Fruit fly (Drosophila melanogaster) whole organism, embryonic: Measurements from ENCODE around the gene CG33267.
A peak's percentile ranks its signal among the peaks of the same experiment; 100 is the strongest.

Experiments
- Ada2b ChIP-seq: fragments of 200-800 bp; sonication (Bioruptor generic); IDR thresholded peaks from 2 replicates; pipeline ENCODE4 v1.3.6; 2022; ENCODE audit warnings: missing biosample characterization, missing genetic modification characterization
- Aef1 ChIP-seq: fragments of 200-800 bp; sonication (Bioruptor generic); IDR thresholded peaks from 3 replicates; pipeline ENCODE4 v1.3.6; 2022; ENCODE audit warnings: missing biosample characterization, missing genetic modification characterization
- Atf3 ChIP-seq: fragments of 200-800 bp; sonication (Bioruptor generic); optimal IDR thresholded peaks from 3 replicates; lab custom pipeline; 2016; ENCODE audit warnings: missing biosample characterization, missing genetic modification characterization
- Awh ChIP-seq: fragments of 200-800 bp; sonication (Bioruptor generic); IDR thresholded peaks from 2 replicates; pipeline ENCODE4, ENCODE4 v1.3.6; 2022; ENCODE audit warnings: missing biosample characterization, missing genetic modification characterization
- B-H1 ChIP-seq: fragments of 200-800 bp; sonication (Bioruptor generic); IDR thresholded peaks from 3 replicates; pipeline ENCODE4 v1.3.6; 2022; ENCODE audit warnings: missing biosample characterization, missing genetic modification characterization
- Blimp-1 ChIP-seq: fragments of 200-800 bp; sonication (Bioruptor generic); optimal IDR thresholded peaks from 3 replicates; lab custom pipeline; 2018; ENCODE audit warnings: missing biosample characterization, missing genetic modification characterization, mild to moderate bottlenecking, moderate library complexity, missing genetic modification reagents
- C15 ChIP-seq: fragments of 200-800 bp; sonication (Bioruptor generic); IDR thresholded peaks from 3 replicates; pipeline ENCODE4 v1.3.6; 2022; ENCODE audit warnings: missing biosample characterization, missing genetic modification characterization
- CG11504 ChIP-seq: fragments of 200-800 bp; sonication (Bioruptor generic); optimal IDR thresholded peaks from 3 replicates; lab custom pipeline; 2019; ENCODE audit warnings: missing biosample characterization, mild to moderate bottlenecking, missing genetic modification characterization, moderate library complexity
- CG12391 ChIP-seq: fragments of 200-800 bp; sonication (Bioruptor generic); optimal IDR thresholded peaks from 3 replicates; lab custom pipeline; 2018; ENCODE audit warnings: missing biosample characterization, mild to moderate bottlenecking, missing genetic modification characterization, moderate library complexity
- CG13296 ChIP-seq: fragments of 200-800 bp; sonication (Bioruptor generic); optimal IDR thresholded peaks from 3 replicates; lab custom pipeline; 2018; ENCODE audit warnings: missing biosample characterization, mild to moderate bottlenecking, missing genetic modification characterization
- CG13894 ChIP-seq: fragments of 200-800 bp; sonication (Bioruptor generic); optimal IDR thresholded peaks from 3 replicates; lab custom pipeline; 2018; ENCODE audit warnings: missing biosample characterization, mild to moderate bottlenecking, missing genetic modification characterization, moderate library complexity
- CG14441 ChIP-seq: fragments of 200-800 bp; sonication (Bioruptor generic); IDR thresholded peaks from 2 replicates; pipeline ENCODE4 v1.3.6; 2022; ENCODE audit warnings: missing biosample characterization, missing genetic modification characterization
- CG15269 ChIP-seq: fragments of 200-800 bp; sonication (Bioruptor generic); optimal IDR thresholded peaks from 2 replicates; lab custom pipeline; 2018; ENCODE audit warnings: missing biosample characterization, mild to moderate bottlenecking, missing genetic modification characterization, moderate library complexity
- CG17328 ChIP-seq: fragments of 200-800 bp; sonication (Bioruptor generic); IDR thresholded peaks from 2 replicates; pipeline ENCODE4 v1.3.6; 2022; ENCODE audit warnings: missing biosample characterization, missing genetic modification characterization
- CG18599 ChIP-seq: fragments of 200-800 bp; sonication (Bioruptor generic); optimal IDR thresholded peaks from 3 replicates; lab custom pipeline; 2017; ENCODE audit warnings: missing biosample characterization, missing genetic modification characterization, mild to moderate bottlenecking, moderate library complexity, missing genetic modification reagents
- CG2120 ChIP-seq: fragments of 200-800 bp; sonication (Bioruptor generic); optimal IDR thresholded peaks from 3 replicates; lab custom pipeline; 2016; ENCODE audit warnings: missing biosample characterization, missing genetic modification characterization
- CG30020 ChIP-seq: fragments of 200-800 bp; optimal IDR thresholded peaks from 2 replicates; lab custom pipeline; 2019; ENCODE audit warnings: missing biosample characterization, mild to moderate bottlenecking, missing genetic modification characterization, moderate library complexity
- CG31224 ChIP-seq: fragments of 200-800 bp; sonication (Bioruptor generic); IDR thresholded peaks from 2 replicates; pipeline ENCODE4 v1.3.6; 2022; ENCODE audit warnings: missing biosample characterization, missing genetic modification characterization
- CG32772 ChIP-seq: fragments of 200-800 bp; sonication (Bioruptor generic); IDR thresholded peaks from 2 replicates; pipeline ENCODE4 v1.3.6; 2022; ENCODE audit warnings: missing biosample characterization, missing genetic modification characterization
- CG34422 ChIP-seq: fragments of 200-800 bp; sonication (Bioruptor generic); IDR thresholded peaks from 3 replicates; pipeline ENCODE4 v1.3.6; 2022; ENCODE audit warnings: missing biosample characterization, missing genetic modification characterization
- CG6689 ChIP-seq: fragments of 200-800 bp; sonication (Bioruptor generic); IDR thresholded peaks from 2 replicates; pipeline ENCODE4 v1.3.6; 2022; ENCODE audit warnings: missing biosample characterization, missing genetic modification characterization
- CG7372 ChIP-seq: fragments of 200-800 bp; sonication (Bioruptor generic); IDR thresholded peaks from 2 replicates; pipeline ENCODE4 v1.3.6; 2022; ENCODE audit warnings: missing biosample characterization, missing genetic modification characterization
- CG7839 ChIP-seq: fragments of 200-800 bp; sonication (Bioruptor generic); optimal IDR thresholded peaks from 3 replicates; lab custom pipeline; 2018; ENCODE audit warnings: missing biosample characterization, mild to moderate bottlenecking, missing genetic modification characterization, moderate library complexity
- Drgx ChIP-seq: fragments of 200-800 bp; sonication (Bioruptor generic); IDR thresholded peaks from 2 replicates; pipeline ENCODE4 v1.3.6; 2022; ENCODE audit warnings: missing biosample characterization, missing genetic modification characterization
- E2f2 ChIP-seq: fragments of 200-800 bp; sonication (Bioruptor generic); IDR thresholded peaks from 2 replicates; pipeline ENCODE4 v1.3.6; 2022; ENCODE audit warnings: missing biosample characterization, missing genetic modification characterization
- Fer3 ChIP-seq: fragments of 200-800 bp; sonication (Bioruptor generic); optimal IDR thresholded peaks from 2 replicates; lab custom pipeline; 2018; ENCODE audit warnings: missing biosample characterization, mild to moderate bottlenecking, missing genetic modification characterization, moderate library complexity
- HLH3B ChIP-seq: fragments of 200-800 bp; sonication (Bioruptor generic); IDR thresholded peaks from 2 replicates; pipeline ENCODE4 v1.3.6; 2022; ENCODE audit warnings: missing biosample characterization, missing genetic modification characterization
- Hsf ChIP-seq: fragments of 200-800 bp; sonication (Bioruptor generic); optimal IDR thresholded peaks from 3 replicates; lab custom pipeline; 2016; ENCODE audit warnings: missing biosample characterization, missing genetic modification characterization
- NfI ChIP-seq: fragments of 200-800 bp; sonication (Bioruptor generic); optimal IDR thresholded peaks from 3 replicates; lab custom pipeline; 2018; ENCODE audit warnings: missing biosample characterization, mild to moderate bottlenecking, missing genetic modification characterization, moderate library complexity
- PHDP ChIP-seq: fragments of 200-800 bp; sonication (Bioruptor generic); optimal IDR thresholded peaks from 3 replicates; lab custom pipeline; 2018; ENCODE audit warnings: missing biosample characterization, mild to moderate bottlenecking, missing genetic modification characterization, moderate library complexity
- Ptx1 ChIP-seq: fragments of 200-800 bp; sonication (Bioruptor generic); IDR thresholded peaks from 2 replicates; pipeline ENCODE4 v1.3.6; 2022; ENCODE audit warnings: missing biosample characterization, missing genetic modification characterization
- Rfx ChIP-seq: fragments of 200-800 bp; sonication (Bioruptor generic); IDR thresholded peaks from 2 replicates; pipeline ENCODE4 v1.3.6; 2022; ENCODE audit warnings: missing biosample characterization, missing genetic modification characterization
- Xrp1 ChIP-seq: fragments of 200-800 bp; sonication (Bioruptor generic); IDR thresholded peaks from 2 replicates; pipeline ENCODE4 v1.3.6; 2022; ENCODE audit warnings: missing biosample characterization, missing genetic modification characterization
- br ChIP-seq: fragments of >200 bp; optimal IDR thresholded peaks from 2 replicates; lab custom pipeline; 2017
- bsh ChIP-seq, 2 experiments: fragments of 200-800 bp; sonication (Bioruptor generic); optimal IDR thresholded peaks; 2 replicates each; lab custom pipeline; 2017 to 2018; ENCODE audit warnings: mild to moderate bottlenecking in 2 of 2, missing biosample characterization in 2 of 2, missing genetic modification characterization in 2 of 2, moderate library complexity in 1 of 2
- ci ChIP-seq: fragments of 200-800 bp; sonication (Bioruptor generic); IDR thresholded peaks from 3 replicates; pipeline ENCODE4 v1.3.6; 2022; ENCODE audit warnings: missing biosample characterization, missing genetic modification characterization
- crol ChIP-seq: fragments of 200-800 bp; sonication (Bioruptor generic); IDR thresholded peaks from 2 replicates; pipeline ENCODE4 v1.3.6; 2022; ENCODE audit warnings: missing biosample characterization, missing genetic modification characterization
- cwo ChIP-seq: fragments of 200-800 bp; sonication (Bioruptor generic); optimal IDR thresholded peaks from 3 replicates; lab custom pipeline; 2017; ENCODE audit warnings: missing biosample characterization, missing genetic modification characterization, mild to moderate bottlenecking, moderate library complexity, missing genetic modification reagents
- grau ChIP-seq: fragments of 200-800 bp; optimal IDR thresholded peaks from 3 replicates; lab custom pipeline; 2019; ENCODE audit warnings: missing biosample characterization, mild to moderate bottlenecking, missing genetic modification characterization, moderate library complexity
- lab ChIP-seq: fragments of 200-800 bp; sonication (Bioruptor generic); optimal IDR thresholded peaks from 3 replicates; lab custom pipeline; 2017; ENCODE audit warnings: missing biosample characterization, missing genetic modification characterization, mild to moderate bottlenecking, moderate library complexity, missing genetic modification reagents
- lmd ChIP-seq: fragments of 200-800 bp; sonication (Bioruptor generic); IDR thresholded peaks from 2 replicates; pipeline ENCODE4 v1.3.6; 2022; ENCODE audit warnings: missing biosample characterization, missing genetic modification characterization
- nerfin-2 ChIP-seq: fragments of 200-800 bp; sonication (Bioruptor generic); IDR thresholded peaks from 2 replicates; pipeline ENCODE4 v1.3.6; 2022; ENCODE audit warnings: missing biosample characterization, missing genetic modification characterization; ENCODE audit not compliant: partially characterized antibody
- pan ChIP-seq, 4 experiments: fragments of >200 bp in 3 of 4; fragments of 200-800 bp in 1 of 4; sonication (Bioruptor generic) in 1 of 4; optimal IDR thresholded peaks in 3 of 4; IDR thresholded peaks in 1 of 4; 2 replicates each; pipeline versions ENCODE4 v1.3.6 to Lab custom; 2017 to 2022; ENCODE audit warnings: missing biosample characterization in 2 of 4, missing genetic modification characterization in 2 of 4, mixed read lengths in 1 of 4
- rib ChIP-seq: fragments of 200-800 bp; sonication (Bioruptor generic); IDR thresholded peaks from 2 replicates; pipeline ENCODE4 v1.3.6; 2022; ENCODE audit warnings: missing biosample characterization, missing genetic modification characterization
- sens ChIP-seq: fragments of 200-800 bp; sonication (Bioruptor generic); peaks from one replicate; lab custom pipeline; 2016; ENCODE audit warnings: missing biosample characterization, missing genetic modification characterization
- seq ChIP-seq: fragments of 200-800 bp; sonication (Bioruptor generic); IDR thresholded peaks from 2 replicates; pipeline ENCODE4 v1.3.6; 2022; ENCODE audit warnings: missing biosample characterization, missing genetic modification characterization
- sim ChIP-seq: fragments of 200-800 bp; sonication (Bioruptor generic); IDR thresholded peaks from 2 replicates; pipeline ENCODE4 v1.3.6; 2022; ENCODE audit warnings: missing biosample characterization, missing genetic modification characterization
- sisA ChIP-seq: fragments of 200-800 bp; sonication (Bioruptor generic); IDR thresholded peaks from 2 replicates; pipeline ENCODE4 v1.3.6; 2022; ENCODE audit warnings: missing biosample characterization, missing genetic modification characterization
- stc ChIP-seq: fragments of 200-800 bp; sonication (Bioruptor generic); IDR thresholded peaks from 2 replicates; pipeline ENCODE4 v1.3.6; 2022; ENCODE audit warnings: missing biosample characterization, missing genetic modification characterization
- vvl ChIP-seq: fragments of 200-800 bp; sonication (Bioruptor generic); IDR thresholded peaks from 2 replicates; pipeline ENCODE4 v1.3.6; 2022; ENCODE audit warnings: missing biosample characterization, missing genetic modification characterization

CG33267 gene

DNA sequence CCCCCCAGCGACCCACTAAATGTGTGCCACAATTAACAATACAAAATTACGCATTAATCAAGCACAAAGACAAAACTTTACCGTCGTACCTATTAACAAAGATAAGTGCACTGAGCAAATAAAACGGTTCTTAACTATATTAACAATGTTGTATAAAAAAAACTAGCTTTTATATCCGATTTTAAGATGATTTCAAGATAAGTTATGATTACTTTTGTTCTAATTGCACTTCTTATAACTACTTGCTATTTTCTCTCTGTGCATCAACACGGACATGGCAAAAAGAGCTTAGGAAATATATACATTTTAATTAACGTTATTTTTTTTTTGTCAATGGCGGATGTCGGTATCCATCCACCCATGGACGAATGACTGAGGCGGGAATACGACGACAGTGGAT is 28.2 kb upstream of the CG33267 start (continued):
- TF ChIP-seq Awh (GFP tag; lab: Robert Waterston, UW) (peak; percentile 58), PHDP (tag; lab: Kevin White, UChicago) (peak; percentile 11), pan (optimal IDR thresholded peaks at IDR 0.05; lab: Kevin White, UChicago) (no peak), pan (GFP tag; optimal IDR thresholded peaks at IDR 0.05 in 1 of 2, IDR thresholded peaks at IDR 0.05 in 1 of 2) (peak in 1 of 2 experiments; percentile 42), Hsf (GFP tag; lab: Kevin White, UChicago) (no peak), C15 (GFP tag; lab: Robert Waterston, UW) (no peak), Atf3 (GFP tag; lab: Kevin White, UChicago) (no peak), CG14441 (GFP tag; lab: Robert Waterston, UW) (peak; percentile 27; the same call in 1 of the 2 replicates), CG30020 (tag; lab: Kevin White, UChicago) (no peak), CG11504 (tag; lab: Kevin White, UChicago) (peak; percentile 55), vvl (peak; percentile 50), ci (peak; percentile 61; the same call in 2 of the 3 replicates), CG6689 (peak; percentile 34; the same call in 1 of the 2 replicates), CG13894 (tag; lab: Kevin White, UChicago) (no peak), CG7372 (GFP tag; lab: Robert Waterston, UW) (no peak), br (lab: Kevin White, UChicago) (no peak), sim (GFP tag; lab: Robert Waterston, UW) (no peak; the same call in 1 of the 2 replicates), B-H1 (GFP tag; lab: Robert Waterston, UW) (0 out of 3 replicates have a peak, but pooled peaks have one; percentile 25), bsh (GFP tag; optimal IDR thresholded peaks at IDR 0.05; lab: Kevin White, UChicago) (peak in 1 of 2 experiments; percentile 41), grau (peak; percentile 13), Blimp-1 (peak; percentile 24), E2f2 (GFP tag; lab: Robert Waterston, UW) (peak; percentile 25; the same call in 1 of the 2 replicates), sens (peak; percentile 83), Fer3 (peak; percentile 22), Xrp1 (GFP tag; lab: Robert Waterston, UW) (peak; percentile 48; the same call in 1 of the 2 replicates), HLH3B (GFP tag; lab: Robert Waterston, UW) (0 out of 2 replicates have a peak, but pooled peaks have one; percentile 24), Drgx (GFP tag; lab: Robert Waterston, UW) (0 out of 2 replicates have a peak, but pooled peaks have one; percentile 20), CG7839 (peak; percentile 12), lab (peak; percentile 37), Ptx1 (GFP tag; lab: Robert Waterston, UW) (peak; percentile 54), CG13296 (GFP tag; lab: Kevin White, UChicago) (peak; percentile 24), CG17328 (GFP tag; lab: Robert Waterston, UW) (peak; percentile 7; the same call in 1 of the 2 replicates), CG15269 (tag; lab: Kevin White, UChicago) (peak; percentile 28), rib (GFP tag; lab: Robert Waterston, UW) (no peak), CG31224 (GFP tag; lab: Robert Waterston, UW) (no peak; the same call in 1 of the 2 replicates), seq (GFP tag; lab: Robert Waterston, UW) (peak; percentile 56; the same call in 1 of the 2 replicates), sisA (GFP tag; lab: Robert Waterston, UW) (peak; percentile 43), stc (GFP tag; lab: Robert Waterston, UW) (peak; percentile 33; the same call in 1 of the 2 replicates), lmd (GFP tag; lab: Robert Waterston, UW) (peak; percentile 41; the same call in 1 of the 2 replicates), Aef1 (GFP tag; lab: Robert Waterston, UW) (peak; percentile 16; the same call in 1 of the 3 replicates), CG34422 (GFP tag; lab: Robert Waterston, UW) (0 out of 3 replicates have a peak, but pooled peaks have one; percentile 55), nerfin-2 (GFP tag; lab: Robert Waterston, UW) (no peak), CG18599 (GFP tag; lab: Kevin White, UChicago) (peak; percentile 29), NfI (GFP tag; lab: Kevin White, UChicago) (no peak), cwo (GFP tag; lab: Kevin White, UChicago) (peak; percentile 2), crol (GFP tag; lab: Robert Waterston, UW) (peak; percentile 18; the same call in 1 of the 2 replicates), Ada2b (GFP tag; lab: Robert Waterston, UW) (peak; percentile 72), CG12391 (tag; lab: Kevin White, UChicago) (peak; percentile 19), CG2120 (peak; percentile 7), CG32772 (0 out of 2 replicates have a peak, but pooled peaks have one; percentile 26), Rfx (GFP tag; lab: Robert Waterston, UW) (peak; percentile 47; the same call in 1 of the 2 replicates)
